Fruit fly (Drosophila melanogaster): ENCODE measurements around the gene Cog4.

Cog4 gene

dm6 chr2L:10506557-10507252 lies 18.3 kb upstream of the Cog4 start, which contains the start of the genes Myo31DF and CG6094 (continued):
- peak in 1 of 2 experiments; percentile 26 for TF ChIP-seq Hr51 (GFP tag; optimal IDR thresholded peaks at IDR 0.05)
- TF ChIP-seq tap (tag; optimal IDR thresholded peaks at IDR 0.05), result no peak
- peak; percentile 75 for TF ChIP-seq Bgb (GFP tag; IDR thresholded peaks at IDR 0.05; ENCODE audit: partially characterized antibody)
- no peak for TF ChIP-seq Atf-2 (GFP tag; optimal IDR thresholded peaks at IDR 0.05)
- TF ChIP-seq CG13296 (GFP tag; optimal IDR thresholded peaks at IDR 0.05), result peak; percentile 23
- peak; percentile 63 for TF ChIP-seq HLH54F (GFP tag; optimal IDR thresholded peaks at IDR 0.05)
- TF ChIP-seq Dip2 (GFP tag; IDR thresholded peaks at IDR 0.05), result no peak
- no peak for TF ChIP-seq Asciz (GFP tag; optimal IDR thresholded peaks at IDR 0.05)
- peak; percentile 51; the same call in 1 of the 2 replicates for TF ChIP-seq CG32532 (GFP tag; IDR thresholded peaks at IDR 0.05)
- TF ChIP-seq CG4854 (GFP tag; optimal IDR thresholded peaks at IDR 0.05), result no peak
- TF ChIP-seq Sry-δ (GFP tag; optimal IDR thresholded peaks at IDR 0.05), result peak; percentile 68
- 0 out of 3 replicates have a peak, but pooled peaks have one; percentile 10 for TF ChIP-seq HLH4C (GFP tag; IDR thresholded peaks at IDR 0.05; ENCODE audit: partially characterized antibody)
- TF ChIP-seq Rfx (GFP tag; IDR thresholded peaks at IDR 0.05), result peak; percentile 65
- TF ChIP-seq D19A (tag; optimal IDR thresholded peaks at IDR 0.05), result no peak
- TF ChIP-seq danr (GFP tag; IDR thresholded peaks at IDR 0.05), result no peak
- no peak for TF ChIP-seq D19B (GFP tag; optimal IDR thresholded peaks at IDR 0.05)
- peak; percentile 15; the same call in 1 of the 2 replicates for TF ChIP-seq Adf1 (GFP tag; IDR thresholded peaks at IDR 0.05)
- no peak for TF ChIP-seq bowl (GFP tag; IDR thresholded peaks at IDR 0.05)
- peak; percentile 81 for TF ChIP-seq Ets97D (GFP tag; optimal IDR thresholded peaks at IDR 0.05)
- peak; percentile 99 for TF ChIP-seq ssp (GFP tag; IDR thresholded peaks at IDR 0.05)
- no peak for TF ChIP-seq sisA (GFP tag; IDR thresholded peaks at IDR 0.05)
- no peak for TF ChIP-seq Doc3 (GFP tag; IDR thresholded peaks at IDR 0.05; ENCODE audit: partially characterized antibody)
- peak; percentile 96 for TF ChIP-seq CG6654 (GFP tag; optimal IDR thresholded peaks at IDR 0.05)
- TF ChIP-seq tup (GFP tag; optimal IDR thresholded peaks at IDR 0.05), result no peak
- no peak for TF ChIP-seq disco-r (GFP tag; optimal IDR thresholded peaks at IDR 0.05)
- peak; percentile 52 for TF ChIP-seq Mes4 (GFP tag; optimal IDR thresholded peaks at IDR 0.05)
- TF ChIP-seq fu2 (GFP tag; optimal IDR thresholded peaks at IDR 0.05), result peak; percentile 43
- TF ChIP-seq Atf6 (GFP tag; IDR thresholded peaks at IDR 0.05), result no peak
- no peak for TF ChIP-seq lbe (GFP tag; optimal IDR thresholded peaks at IDR 0.05)
- TF ChIP-seq CG2116 (GFP tag; optimal IDR thresholded peaks at IDR 0.05), result peak; percentile 74
- no peak for TF ChIP-seq Hey (tag; optimal IDR thresholded peaks at IDR 0.05)
- TF ChIP-seq Sox100B (GFP tag; optimal IDR thresholded peaks at IDR 0.05), result no peak
- TF ChIP-seq ken (GFP tag; IDR thresholded peaks at IDR 0.05), result peak; percentile 7; the same call in 1 of the 3 replicates
- no peak for TF ChIP-seq Sry-β (GFP tag; optimal IDR thresholded peaks at IDR 0.05)
- no peak for TF ChIP-seq CG34224 (GFP tag; IDR thresholded peaks at IDR 0.05; ENCODE audit: partially characterized antibody)
- TF ChIP-seq p53 (GFP tag; optimal IDR thresholded peaks at IDR 0.05), result no peak
- no peak for TF ChIP-seq CG17359 (tag; optimal IDR thresholded peaks at IDR 0.05)
- TF ChIP-seq ase (GFP tag; IDR thresholded peaks at IDR 0.05), result peak; percentile 40; the same call in 1 of the 3 replicates
- 0 out of 2 replicates have a peak, but pooled peaks have one; percentile 26 for TF ChIP-seq CG14014 (GFP tag; IDR thresholded peaks at IDR 0.05)
- TF ChIP-seq z (GFP tag; IDR thresholded peaks at IDR 0.05), result no peak
- peak; percentile 27 for TF ChIP-seq NfI (GFP tag; optimal IDR thresholded peaks at IDR 0.05)
- TF ChIP-seq gt (GFP tag; IDR thresholded peaks at IDR 0.05), result no peak
- peak; percentile 66 for TF ChIP-seq Opbp (GFP tag; IDR thresholded peaks at IDR 0.05; ENCODE audit: partially characterized antibody)
- no peak for TF ChIP-seq gcm (GFP tag; optimal IDR thresholded peaks at IDR 0.05)
- no peak for TF ChIP-seq slp2 (GFP tag; optimal IDR thresholded peaks at IDR 0.05)
- no peak for TF ChIP-seq Hand (GFP tag; optimal IDR thresholded peaks at IDR 0.05)
- TF ChIP-seq hkb (optimal IDR thresholded peaks at IDR 0.05), result peak; percentile 77
- TF ChIP-seq hkb (GFP tag; IDR thresholded peaks at IDR 0.05), result peak; percentile 34; the same call in 1 of the 2 replicates
- TF ChIP-seq CG10431 (GFP tag; optimal IDR thresholded peaks at IDR 0.05), result peak; percentile 38
- TF ChIP-seq CG17612 (GFP tag; IDR thresholded peaks at IDR 0.05), result no peak

Data from whole organism, embryonic.